Fruit fly (Drosophila melanogaster) whole organism, embryonic: ENCODE measurements around the gene CG12702.

ENCODE experiments used
- Abd-B ChIP-seq: fragments of 200-800 bp; sonication (Bioruptor generic); optimal IDR thresholded peaks from 2 replicates; lab custom pipeline; 2018; ENCODE audit warnings: missing biosample characterization, mild to moderate bottlenecking, missing genetic modification characterization, moderate library complexity
- Atf-2 ChIP-seq: fragments of 200-800 bp; sonication (Bioruptor generic); optimal IDR thresholded peaks from 2 replicates; lab custom pipeline; 2016; ENCODE audit warnings: missing biosample characterization, missing genetic modification characterization
- BEAF-32 ChIP-seq: fragments of 200-800 bp; sonication (Bioruptor generic); optimal IDR thresholded peaks from 3 replicates; lab custom pipeline; 2017; ENCODE audit warnings: missing biosample characterization, missing genetic modification characterization, mild to moderate bottlenecking, moderate library complexity, missing genetic modification reagents
- CG13894 ChIP-seq: fragments of 200-800 bp; sonication (Bioruptor generic); optimal IDR thresholded peaks from 3 replicates; lab custom pipeline; 2018; ENCODE audit warnings: missing biosample characterization, mild to moderate bottlenecking, missing genetic modification characterization, moderate library complexity
- CG14667 ChIP-seq: fragments of 200-800 bp; sonication (Bioruptor generic); IDR thresholded peaks from 2 replicates; pipeline ENCODE4 v1.3.6; 2022; ENCODE audit warnings: missing biosample characterization, missing genetic modification characterization
- CG17361 ChIP-seq: fragments of 200-800 bp; sonication (Bioruptor generic); IDR thresholded peaks from 3 replicates; pipeline ENCODE4 v1.3.6; 2022; ENCODE audit warnings: missing biosample characterization, missing genetic modification characterization
- CG1832 ChIP-seq: fragments of 200-800 bp; sonication (Bioruptor generic); optimal IDR thresholded peaks from 2 replicates; lab custom pipeline; 2017; ENCODE audit warnings: missing biosample characterization, mild to moderate bottlenecking, missing genetic modification characterization, inconsistent platforms
- CG31388 ChIP-seq: fragments of 200-800 bp; sonication (Bioruptor generic); optimal IDR thresholded peaks from 2 replicates; lab custom pipeline; 2016; ENCODE audit warnings: missing biosample characterization, missing genetic modification characterization
- CG32532 ChIP-seq: fragments of 200-800 bp; sonication (Bioruptor generic); IDR thresholded peaks from 2 replicates; pipeline ENCODE4 v1.3.6; 2022; ENCODE audit warnings: missing biosample characterization, missing genetic modification characterization
- CG4360 ChIP-seq: fragments of 200-800 bp; sonication (Bioruptor generic); IDR thresholded peaks from 2 replicates; pipeline ENCODE4 v1.3.6; 2022; ENCODE audit warnings: missing biosample characterization, missing genetic modification characterization
- CG4820 ChIP-seq: fragments of 200-800 bp; sonication (Bioruptor generic); optimal IDR thresholded peaks from 3 replicates; lab custom pipeline; 2016; ENCODE audit warnings: missing biosample characterization, missing genetic modification characterization
- CG7839 ChIP-seq: fragments of 200-800 bp; sonication (Bioruptor generic); optimal IDR thresholded peaks from 3 replicates; lab custom pipeline; 2018; ENCODE audit warnings: missing biosample characterization, mild to moderate bottlenecking, missing genetic modification characterization, moderate library complexity
- CG7987 ChIP-seq: fragments of 200-800 bp; sonication (Bioruptor generic); optimal IDR thresholded peaks from 2 replicates; lab custom pipeline; 2018; ENCODE audit warnings: missing biosample characterization, mild to moderate bottlenecking, missing genetic modification characterization, moderate library complexity
- CG8290 ChIP-seq, 3 experiments: fragments of 200-800 bp; sonication (Bioruptor generic); optimal IDR thresholded peaks; 2 replicates each; lab custom pipeline; 2016 to 2019; ENCODE audit warnings: missing biosample characterization in 3 of 3, missing genetic modification characterization in 3 of 3, mild to moderate bottlenecking in 2 of 3, moderate library complexity in 1 of 3
- CG8388 ChIP-seq: fragments of 200-800 bp; sonication (Bioruptor generic); optimal IDR thresholded peaks from 2 replicates; lab custom pipeline; 2019; ENCODE audit warnings: missing biosample characterization, mild to moderate bottlenecking, missing genetic modification characterization, moderate library complexity
- CG9609 ChIP-seq: fragments of 200-800 bp; sonication (Bioruptor generic); optimal IDR thresholded peaks from 3 replicates; lab custom pipeline; 2016; ENCODE audit warnings: missing biosample characterization, missing genetic modification characterization
- Dad ChIP-seq: fragments of 200-800 bp; sonication (Bioruptor generic); optimal IDR thresholded peaks from 3 replicates; lab custom pipeline; 2016; ENCODE audit warnings: missing biosample characterization, missing genetic modification characterization
- Dbx ChIP-seq: fragments of 200-800 bp; sonication (Bioruptor generic); IDR thresholded peaks from 3 replicates; pipeline ENCODE4 v1.3.6; 2022; ENCODE audit warnings: missing biosample characterization, missing genetic modification characterization
- Deaf1 ChIP-seq: fragments of 200-800 bp; optimal IDR thresholded peaks from 3 replicates; lab custom pipeline; 2019; ENCODE audit warnings: missing biosample characterization, mild to moderate bottlenecking, missing genetic modification characterization, moderate library complexity
- Dref ChIP-seq: fragments of 200-800 bp; sonication (Bioruptor generic); IDR thresholded peaks from 2 replicates; pipeline ENCODE4 v1.3.6; 2022; ENCODE audit warnings: missing biosample characterization, missing genetic modification characterization
- Gug ChIP-seq: fragments of 200-800 bp; sonication (Bioruptor generic); IDR thresholded peaks from 4 replicates; pipeline ENCODE4 v1.3.6; 2022; ENCODE audit warnings: missing biosample characterization, missing genetic modification characterization
- H2.0 ChIP-seq: fragments of 200-800 bp; sonication (Bioruptor generic); IDR thresholded peaks from 2 replicates; pipeline ENCODE4 v1.3.6; 2022; ENCODE audit warnings: missing biosample characterization, missing genetic modification characterization
- Hey ChIP-seq: fragments of 200-800 bp; sonication (Bioruptor generic); optimal IDR thresholded peaks from 3 replicates; lab custom pipeline; 2018; ENCODE audit warnings: missing biosample characterization, mild to moderate bottlenecking, missing genetic modification characterization
- Jarid2 ChIP-seq: fragments of 200-800 bp; sonication (Bioruptor generic); optimal IDR thresholded peaks from 3 replicates; lab custom pipeline; 2017; ENCODE audit warnings: mild to moderate bottlenecking, missing biosample characterization, missing genetic modification reagents, missing genetic modification characterization
- MTF-1 ChIP-seq: fragments of 200-800 bp; sonication (Bioruptor generic); optimal IDR thresholded peaks from 2 replicates; lab custom pipeline; 2018; ENCODE audit warnings: missing biosample characterization, mild to moderate bottlenecking, missing genetic modification characterization, borderline replicate concordance
- Rfx ChIP-seq: fragments of 200-800 bp; sonication (Bioruptor generic); IDR thresholded peaks from 2 replicates; pipeline ENCODE4 v1.3.6; 2022; ENCODE audit warnings: missing biosample characterization, missing genetic modification characterization
- Sox102F ChIP-seq: fragments of 200-800 bp; sonication (Bioruptor generic); optimal IDR thresholded peaks from 2 replicates; lab custom pipeline; 2018; ENCODE audit warnings: missing biosample characterization, mild to moderate bottlenecking, missing genetic modification characterization, moderate library complexity
- Sry-β ChIP-seq: fragments of 200-800 bp; sonication (Bioruptor generic); optimal IDR thresholded peaks from 2 replicates; lab custom pipeline; 2018; ENCODE audit warnings: missing biosample characterization, mild to moderate bottlenecking, missing genetic modification characterization, moderate library complexity
- Xrp1 ChIP-seq: fragments of 200-800 bp; sonication (Bioruptor generic); IDR thresholded peaks from 2 replicates; pipeline ENCODE4 v1.3.6; 2022; ENCODE audit warnings: missing biosample characterization, missing genetic modification characterization
- bab2 ChIP-seq: fragments of 200-800 bp; sonication (Bioruptor generic); optimal IDR thresholded peaks from 2 replicates; lab custom pipeline; 2016; ENCODE audit warnings: missing biosample characterization, missing genetic modification characterization
- bbx ChIP-seq: fragments of 200-800 bp; sonication (Bioruptor generic); IDR thresholded peaks from 2 replicates; pipeline ENCODE4 v1.3.6; 2022; ENCODE audit warnings: missing biosample characterization, missing genetic modification characterization; ENCODE audit not compliant: partially characterized antibody
- bigmax ChIP-seq: fragments of 200-800 bp; sonication (Bioruptor generic); optimal IDR thresholded peaks from 2 replicates; lab custom pipeline; 2018; ENCODE audit warnings: missing biosample characterization, mild to moderate bottlenecking, missing genetic modification characterization
- cas ChIP-seq: fragments of 200-800 bp; sonication (Bioruptor generic); IDR thresholded peaks from 2 replicates; pipeline ENCODE4 v1.3.6; 2022; ENCODE audit warnings: missing biosample characterization, missing genetic modification characterization
- cg ChIP-seq: fragments of 200-800 bp; sonication (Bioruptor generic); optimal IDR thresholded peaks from 3 replicates; lab custom pipeline; 2019; ENCODE audit warnings: missing biosample characterization, mild to moderate bottlenecking, missing genetic modification characterization, moderate library complexity
- dan ChIP-seq: fragments of 200-800 bp; sonication (Bioruptor generic); IDR thresholded peaks from 2 replicates; pipeline ENCODE4 v1.3.6; 2022; ENCODE audit warnings: missing biosample characterization, missing genetic modification characterization
- danr ChIP-seq: fragments of 200-800 bp; sonication (Bioruptor generic); IDR thresholded peaks from 2 replicates; pipeline ENCODE4 v1.3.6; 2022; ENCODE audit warnings: missing biosample characterization, missing genetic modification characterization
- dpn ChIP-seq, 2 experiments: fragments of 200-800 bp; sonication (Bioruptor generic); optimal IDR thresholded peaks; 3 replicates each; lab custom pipeline; 2016; ENCODE audit warnings: missing biosample characterization in 2 of 2, missing genetic modification characterization in 2 of 2
- fd96Cb ChIP-seq: fragments of 200-800 bp; sonication (Bioruptor generic); optimal IDR thresholded peaks from 2 replicates; lab custom pipeline; 2018; ENCODE audit warnings: missing biosample characterization, mild to moderate bottlenecking, missing genetic modification characterization, moderate library complexity
- fu2 ChIP-seq: fragments of 200-800 bp; sonication (Bioruptor generic); optimal IDR thresholded peaks from 2 replicates; lab custom pipeline; 2016; ENCODE audit warnings: missing biosample characterization, missing genetic modification characterization
- inv ChIP-seq: fragments of 200-800 bp; sonication (Bioruptor generic); IDR thresholded peaks from 2 replicates; pipeline ENCODE4 v1.3.6; 2022; ENCODE audit warnings: missing biosample characterization, missing genetic modification characterization; ENCODE audit not compliant: partially characterized antibody
- klu ChIP-seq: fragments of 200-800 bp; sonication (Bioruptor generic); IDR thresholded peaks from 2 replicates; pipeline ENCODE4 v1.3.6; 2022; ENCODE audit warnings: missing biosample characterization, missing genetic modification characterization
- kni ChIP-seq: fragments of 200-800 bp; sonication (Bioruptor generic); optimal IDR thresholded peaks from 3 replicates; lab custom pipeline; 2017; ENCODE audit warnings: mild to moderate bottlenecking, missing biosample characterization, missing genetic modification reagents, missing genetic modification characterization
- lab ChIP-seq: fragments of 200-800 bp; sonication (Bioruptor generic); optimal IDR thresholded peaks from 3 replicates; lab custom pipeline; 2017; ENCODE audit warnings: missing biosample characterization, missing genetic modification characterization, mild to moderate bottlenecking, moderate library complexity, missing genetic modification reagents
- oc ChIP-seq: fragments of 200-800 bp; sonication (Bioruptor generic); optimal IDR thresholded peaks from 2 replicates; lab custom pipeline; 2018; ENCODE audit warnings: missing biosample characterization, mild to moderate bottlenecking, missing genetic modification characterization, moderate library complexity
- repo ChIP-seq: fragments of 200-800 bp; sonication (Bioruptor generic); optimal IDR thresholded peaks from 2 replicates; lab custom pipeline; 2016; ENCODE audit warnings: missing biosample characterization, missing genetic modification characterization
- scrt ChIP-seq: fragments of 200-800 bp; sonication (Bioruptor generic); optimal IDR thresholded peaks from 2 replicates; lab custom pipeline; 2018; ENCODE audit warnings: missing biosample characterization, mild to moderate bottlenecking, missing genetic modification characterization, moderate library complexity
- ssp ChIP-seq: fragments of 200-800 bp; sonication (Bioruptor generic); IDR thresholded peaks from 2 replicates; pipeline ENCODE4 v1.3.6; 2022; ENCODE audit warnings: missing biosample characterization, missing genetic modification characterization
- ttk ChIP-seq: fragments of 200-800 bp; sonication (Bioruptor generic); IDR thresholded peaks from 2 replicates; pipeline ENCODE4 v2.1.2; 2022; ENCODE audit warnings: missing biosample characterization, missing genetic modification characterization
- z ChIP-seq: fragments of 200-800 bp; sonication (Bioruptor generic); IDR thresholded peaks from 3 replicates; pipeline ENCODE4 v1.3.6; 2022; ENCODE audit warnings: missing biosample characterization, missing genetic modification characterization
- zfh1 ChIP-seq: fragments of 200-800 bp; sonication (Bioruptor generic); IDR thresholded peaks from 3 replicates; pipeline ENCODE4 v1.3.6; 2022; ENCODE audit warnings: missing biosample characterization, missing genetic modification characterization

CG12702 gene

dm6 chrX:19744003-19744488 is 20.6 kb downstream of the CG12702 start, which contains the start of the genes CG18809, COX6B, CG33932 and Rpp20 (continued):
- TF ChIP-seq z (GFP tag; lab: Robert Waterston, UW) (no peak), CG17361 (GFP tag; lab: Robert Waterston, UW) (peak; percentile 20; the same call in 1 of the 3 replicates), Dref (GFP tag; lab: Robert Waterston, UW) (peak; percentile 67), ssp (peak; percentile 59), kni (GFP tag; lab: Kevin White, UChicago) (peak; percentile 26), MTF-1 (GFP tag; lab: Kevin White, UChicago) (no peak), zfh1 (peak; percentile 66; the same call in 2 of the 3 replicates), CG4360 (GFP tag; lab: Robert Waterston, UW) (no peak), CG1832 (GFP tag; lab: Kevin White, UChicago) (no peak), bigmax (GFP tag; lab: Kevin White, UChicago) (peak; percentile 49), klu (GFP tag; lab: Robert Waterston, UW) (no peak), scrt (GFP tag; lab: Kevin White, UChicago) (no peak), danr (GFP tag; lab: Robert Waterston, UW) (no peak), CG8290 (GFP tag; optimal IDR thresholded peaks at IDR 0.05; lab: Kevin White, UChicago) (peak; percentile 66), CG8290 (tag; optimal IDR thresholded peaks at IDR 0.05; lab: Kevin White, UChicago) (peak in 1 of 2 experiments; percentile 95), CG14667 (GFP tag; lab: Robert Waterston, UW) (no peak), bab2 (GFP tag; lab: Kevin White, UChicago) (peak; percentile 66), CG7987 (GFP tag; lab: Kevin White, UChicago) (peak; percentile 11), Dbx (GFP tag; lab: Robert Waterston, UW) (peak; percentile 90), bbx (GFP tag; lab: Robert Waterston, UW) (peak; percentile 97), lab (peak; percentile 80), inv (GFP tag; lab: Robert Waterston, UW) (peak; percentile 94), cg (peak; percentile 78), CG8388 (GFP tag; lab: Kevin White, UChicago) (no peak), Gug (peak; percentile 65; the same call in 3 of the 4 replicates), cas (GFP tag; lab: Robert Waterston, UW) (0 out of 2 replicates have a peak, but pooled peaks have one; percentile 55), dan (no peak), repo (GFP tag; lab: Kevin White, UChicago) (peak; percentile 72), CG9609 (GFP tag; lab: Kevin White, UChicago) (peak; percentile 80), H2.0 (GFP tag; lab: Robert Waterston, UW) (peak; percentile 28; the same call in 1 of the 2 replicates), Xrp1 (peak; percentile 59), CG4820 (peak; percentile 28), Rfx (GFP tag; lab: Robert Waterston, UW) (peak; percentile 88), CG7839 (no peak), Sox102F (no peak), Atf-2 (GFP tag; lab: Kevin White, UChicago) (peak; percentile 27), CG13894 (peak; percentile 81), Sry-β (GFP tag; lab: Kevin White, UChicago) (peak; percentile 13), Deaf1 (tag; lab: Kevin White, UChicago) (peak; percentile 59), dpn (GFP tag; optimal IDR thresholded peaks at IDR 0.05; lab: Kevin White, UChicago) (peak; percentile 67 to 78), CG32532 (GFP tag; lab: Robert Waterston, UW) (peak; percentile 73), Abd-B (no peak), Jarid2 (GFP tag; lab: Kevin White, UChicago) (no peak), fd96Cb (tag; lab: Kevin White, UChicago) (no peak), oc (tag; lab: Kevin White, UChicago) (no peak), BEAF-32 (GFP tag; lab: Kevin White, UChicago) (peak; percentile 99), CG31388 (GFP tag; lab: Kevin White, UChicago) (no peak), fu2 (GFP tag; lab: Kevin White, UChicago) (peak; percentile 68), Hey (tag; lab: Kevin White, UChicago) (peak; percentile 46), ttk (GFP tag; lab: Robert Waterston, UW) (peak; percentile 11; the same call in 1 of the 2 replicates), Dad (GFP tag; lab: Kevin White, UChicago) (peak; percentile 60)
